Fruit fly (Drosophila melanogaster) S2 (cell line): ENCODE data around the gene Ugt35E1.

Source experiments
- CG8478 ChIP-seq: fragments of >200 bp; optimal IDR thresholded peaks from 2 replicates; lab custom pipeline; 2018
- CTCF ChIP-seq, 2 experiments: fragments of >200 bp; optimal IDR thresholded peaks; 2 replicates each; lab custom pipeline; 2018

dm6 chr3R:11170146-11170545, 4.3 kb upstream of the Ugt35E1 start, which contains the start of gene Ugt35B1:
- TF ChIP-seq CG8478 (no peak), CTCF (optimal IDR thresholded peaks at IDR 0.05; lab: Kevin White, UChicago) (no peak)
